Worm (Caenorhabditis elegans): ENCODE results near the gene best-16.

Gene best-16

ce11 chrIV:7230198-7230597, 34.6 kb upstream of the best-16 start, which contains the start of gene cap-1:
Gene cap-1 (minus strand): TSS chrIV:7230223.
- no peak for TF ChIP-seq klf-2 (GFP tag; conservative IDR thresholded peaks at IDR 0.05)
- TF ChIP-seq cog-1 (tag; optimal IDR thresholded peaks at IDR 0.05): peak; percentile 33
- TF ChIP-seq ztf-29 (GFP tag; IDR thresholded peaks at IDR 0.05): no peak
- peak; percentile 78 for TF ChIP-seq T22C8.4 (GFP tag; IDR thresholded peaks at IDR 0.05)
- TF ChIP-seq tab-1 (GFP tag; IDR thresholded peaks at IDR 0.05): no peak
- TF ChIP-seq ref-1 (GFP tag; conservative IDR thresholded peaks at IDR 0.05): no peak
- TF ChIP-seq flt-1 (GFP tag; IDR thresholded peaks at IDR 0.05): peak; percentile 60
- TF ChIP-seq ztf-23 (GFP tag; IDR thresholded peaks at IDR 0.05): no peak

ce11 chrIV:7228208-7228607, 32.6 kb upstream of the best-16 start, which contains the start of gene D2024.5:
Gene D2024.5 (minus strand): TSS chrIV:7228308.
- no peak for TF ChIP-seq ztf-23 (GFP tag; IDR thresholded peaks at IDR 0.05)
- TF ChIP-seq med-1 (GFP tag; optimal IDR thresholded peaks at IDR 0.05; ENCODE audit: insufficient read depth): no peak
- no peak for TF ChIP-seq ztf-29 (GFP tag; IDR thresholded peaks at IDR 0.05)
- TF ChIP-seq tab-1 (GFP tag; IDR thresholded peaks at IDR 0.05): no peak
- no peak for TF ChIP-seq T22C8.4 (GFP tag; IDR thresholded peaks at IDR 0.05)
- TF ChIP-seq cog-1 (tag; optimal IDR thresholded peaks at IDR 0.05): no peak
- TF ChIP-seq flt-1 (GFP tag; IDR thresholded peaks at IDR 0.05): no peak
- no peak for TF ChIP-seq klf-2 (GFP tag; conservative IDR thresholded peaks at IDR 0.05)
- no peak for TF ChIP-seq ref-1 (GFP tag; conservative IDR thresholded peaks at IDR 0.05)

- TF ChIP-seq T22C8.4 (GFP tag; IDR thresholded peaks at IDR 0.05): no peak
- no peak for TF ChIP-seq med-1 (GFP tag; optimal IDR thresholded peaks at IDR 0.05; ENCODE audit: insufficient read depth)
- TF ChIP-seq klf-2 (GFP tag; conservative IDR thresholded peaks at IDR 0.05): no peak
- TF ChIP-seq ztf-29 (GFP tag; IDR thresholded peaks at IDR 0.05): no peak
- no peak for TF ChIP-seq flt-1 (GFP tag; IDR thresholded peaks at IDR 0.05)
- no peak for TF ChIP-seq ref-1 (GFP tag; conservative IDR thresholded peaks at IDR 0.05)
Observed at ce11 chrIV:7227072-7227471, 31.4 kb upstream of the best-16 start, which contains the start of gene R13A1.10. Gene R13A1.10 (minus strand): TSS chrIV:7227172.

ce11 chrIV:7222088-7222487, 26.5 kb upstream of the best-16 start:
- no peak for TF ChIP-seq ztf-29 (GFP tag; IDR thresholded peaks at IDR 0.05)
- TF ChIP-seq med-1 (GFP tag; optimal IDR thresholded peaks at IDR 0.05; ENCODE audit: insufficient read depth): no peak
- no peak for TF ChIP-seq tab-1 (GFP tag; IDR thresholded peaks at IDR 0.05)
- no peak for TF ChIP-seq T22C8.4 (GFP tag; IDR thresholded peaks at IDR 0.05)
- TF ChIP-seq cog-1 (tag; optimal IDR thresholded peaks at IDR 0.05): no peak
- no peak for TF ChIP-seq ref-1 (GFP tag; conservative IDR thresholded peaks at IDR 0.05)
- no peak for TF ChIP-seq flt-1 (GFP tag; IDR thresholded peaks at IDR 0.05)
- no peak for TF ChIP-seq ztf-23 (GFP tag; IDR thresholded peaks at IDR 0.05)
- no peak for TF ChIP-seq klf-2 (GFP tag; conservative IDR thresholded peaks at IDR 0.05)

- TF ChIP-seq klf-2 (GFP tag; conservative IDR thresholded peaks at IDR 0.05) (no peak), cog-1 (tag; optimal IDR thresholded peaks at IDR 0.05) (no peak), ztf-23 (GFP tag; IDR thresholded peaks at IDR 0.05) (no peak), T22C8.4 (GFP tag; IDR thresholded peaks at IDR 0.05) (no peak), tab-1 (GFP tag; IDR thresholded peaks at IDR 0.05) (no peak), ref-1 (GFP tag; conservative IDR thresholded peaks at IDR 0.05) (no peak), flt-1 (GFP tag; IDR thresholded peaks at IDR 0.05) (no peak), ztf-29 (GFP tag; IDR thresholded peaks at IDR 0.05) (no peak), med-1 (GFP tag; optimal IDR thresholded peaks at IDR 0.05; ENCODE audit: insufficient read depth) (no peak)
Observed at ce11 chrIV:7219398-7220087, 23.9 kb upstream of the best-16 start, which contains the start of the genes glb-23 and R13A1.1. Gene glb-23 (minus strand): TSS chrIV:7219498. Gene R13A1.1 (plus strand): TSS chrIV:7220037.

ce11 chrIV:7216210-7216609, 20.6 kb upstream of the best-16 start:
- TF ChIP-seq tab-1 (GFP tag; IDR thresholded peaks at IDR 0.05) (no peak), T22C8.4 (GFP tag; IDR thresholded peaks at IDR 0.05) (no peak), flt-1 (GFP tag; IDR thresholded peaks at IDR 0.05) (no peak), med-1 (GFP tag; optimal IDR thresholded peaks at IDR 0.05; ENCODE audit: insufficient read depth) (no peak), klf-2 (GFP tag; conservative IDR thresholded peaks at IDR 0.05) (no peak), ref-1 (GFP tag; conservative IDR thresholded peaks at IDR 0.05) (no peak), cog-1 (tag; optimal IDR thresholded peaks at IDR 0.05) (no peak), ztf-29 (GFP tag; IDR thresholded peaks at IDR 0.05) (no peak), ztf-23 (GFP tag; IDR thresholded peaks at IDR 0.05) (no peak)

- TF ChIP-seq ref-1 (GFP tag; conservative IDR thresholded peaks at IDR 0.05): no peak
- no peak for TF ChIP-seq T22C8.4 (GFP tag; IDR thresholded peaks at IDR 0.05)
- TF ChIP-seq klf-2 (GFP tag; conservative IDR thresholded peaks at IDR 0.05): no peak
- no peak for TF ChIP-seq tab-1 (GFP tag; IDR thresholded peaks at IDR 0.05)
- no peak for TF ChIP-seq ztf-23 (GFP tag; IDR thresholded peaks at IDR 0.05)
- no peak for TF ChIP-seq cog-1 (tag; optimal IDR thresholded peaks at IDR 0.05)
Observed at ce11 chrIV:7212769-7213168, 17.1 kb upstream of the best-16 start.

- TF ChIP-seq tab-1 (GFP tag; IDR thresholded peaks at IDR 0.05) (no peak), ref-1 (GFP tag; conservative IDR thresholded peaks at IDR 0.05) (no peak), cog-1 (tag; optimal IDR thresholded peaks at IDR 0.05) (no peak), ztf-29 (GFP tag; IDR thresholded peaks at IDR 0.05) (no peak), T22C8.4 (GFP tag; IDR thresholded peaks at IDR 0.05) (no peak), klf-2 (GFP tag; conservative IDR thresholded peaks at IDR 0.05) (no peak), flt-1 (GFP tag; IDR thresholded peaks at IDR 0.05) (no peak), ztf-23 (GFP tag; IDR thresholded peaks at IDR 0.05) (no peak), med-1 (GFP tag; optimal IDR thresholded peaks at IDR 0.05; ENCODE audit: insufficient read depth) (no peak)
Observed at ce11 chrIV:7211313-7211712, 15.7 kb upstream of the best-16 start.

- TF ChIP-seq T22C8.4 (GFP tag; IDR thresholded peaks at IDR 0.05) (no peak), ref-1 (GFP tag; conservative IDR thresholded peaks at IDR 0.05) (no peak), cog-1 (tag; optimal IDR thresholded peaks at IDR 0.05) (no peak), flt-1 (GFP tag; IDR thresholded peaks at IDR 0.05) (no peak), klf-2 (GFP tag; conservative IDR thresholded peaks at IDR 0.05) (no peak)
Observed at ce11 chrIV:7208961-7209360, 13.3 kb upstream of the best-16 start.

- no peak for TF ChIP-seq tab-1 (GFP tag; IDR thresholded peaks at IDR 0.05)
- no peak for TF ChIP-seq ref-1 (GFP tag; conservative IDR thresholded peaks at IDR 0.05)
Observed at ce11 chrIV:7205969-7206368, 10.3 kb upstream of the best-16 start, which contains the start of gene kcc-1. Gene kcc-1 (plus strand): TSS chrIV:7206269.
